Worm (Caenorhabditis elegans) whole organism, young adult: ENCODE measurements around the gene smap-1.

Source experiments
- B0019.2 ChIP-seq: fragments of 200-800 bp; sonication (Bioruptor generic); conservative IDR thresholded peaks from 2 replicates; pipeline ENCODE4 v1.3.6; 2022; ENCODE audit warnings: missing genetic modification reagents, missing genetic modification characterization, missing compliant biosample characterization
- B0035.1 ChIP-seq: sonication (generic microtip); optimal IDR thresholded peaks from 2 replicates; lab custom pipeline; 2016; ENCODE audit warnings: missing genetic modification characterization, mild to moderate bottlenecking, missing compliant biosample characterization, missing genotype, missing genetic modification reagents
- B0336.3 ChIP-seq: fragments of 200-800 bp; sonication (Bioruptor generic); IDR thresholded peaks from 2 replicates; pipeline ENCODE4 v1.3.6; 2022; ENCODE audit warnings: missing genetic modification characterization, missing compliant biosample characterization
- C06A6.2 ChIP-seq: fragments of 200-800 bp; sonication (Bioruptor generic); conservative IDR thresholded peaks from 2 replicates; pipeline ENCODE4 v1.3.6; 2022; ENCODE audit warnings: missing genetic modification characterization, missing compliant biosample characterization
- F22D6.2 ChIP-seq: sonication (generic microtip); optimal IDR thresholded peaks from 2 replicates; lab custom pipeline; 2016; ENCODE audit warnings: mild to moderate bottlenecking, missing genetic modification characterization, missing compliant biosample characterization
- F23B12.7 ChIP-seq: sonication (generic microtip); optimal IDR thresholded peaks from 2 replicates; lab custom pipeline; 2017; ENCODE audit warnings: missing genetic modification characterization, mild to moderate bottlenecking, missing compliant biosample characterization, antibody characterized with exemption, moderate library complexity; ENCODE audit not compliant: insufficient read depth
- F37B4.10 ChIP-seq: fragments of 200-800 bp; sonication (Bioruptor generic); IDR thresholded peaks from 2 replicates; pipeline ENCODE4 v1.3.6; 2022; ENCODE audit warnings: missing genetic modification characterization, missing compliant biosample characterization
- F52B5.7 ChIP-seq: sonication (generic microtip); optimal IDR thresholded peaks from 2 replicates; lab custom pipeline; 2016; ENCODE audit warnings: mild to moderate bottlenecking, missing genetic modification characterization, missing compliant biosample characterization
- Y56A3A.18 ChIP-seq: fragments of 200-800 bp; sonication (Bioruptor generic); IDR thresholded peaks from 2 replicates; pipeline ENCODE4 v1.3.6; 2022; ENCODE audit warnings: missing genetic modification reagents, missing genetic modification characterization, missing compliant biosample characterization
- Y95B8A.8 ChIP-seq: fragments of 200-800 bp; sonication (Bioruptor generic); IDR thresholded peaks from 2 replicates; pipeline ENCODE4 v1.3.6; 2022; ENCODE audit warnings: missing genetic modification reagents, missing genetic modification characterization, missing compliant biosample characterization
- ama-1 ChIP-seq, 3 experiments: fragments of 150-350 bp in 1 of 3; sonication (generic microtip) in 2 of 3; optimal IDR thresholded peaks; 2 replicates each; lab custom pipeline; 2014 to 2018; ENCODE audit warnings: missing biosample characterization in 2 of 3, missing genetic modification characterization in 2 of 3, missing genetic modification reagents in 2 of 3
- athp-1 ChIP-seq: sonication (generic microtip); optimal IDR thresholded peaks from 2 replicates; lab custom pipeline; 2017; ENCODE audit warnings: mild to moderate bottlenecking, missing genetic modification characterization, missing compliant biosample characterization
- cebp-2 ChIP-seq: fragments of 200-800 bp; sonication (Bioruptor generic); IDR thresholded peaks from 2 replicates; pipeline ENCODE4 v1.3.6; 2022; ENCODE audit warnings: missing genetic modification characterization, missing compliant biosample characterization
- ceh-40 ChIP-seq: fragments of 200-800 bp; sonication (Bioruptor generic); IDR thresholded peaks from 2 replicates; pipeline ENCODE4 v1.3.6; 2022; ENCODE audit warnings: missing genetic modification characterization, missing compliant biosample characterization
- ceh-79 ChIP-seq: sonication (generic microtip); optimal IDR thresholded peaks from 2 replicates; lab custom pipeline; 2017; ENCODE audit warnings: mild to moderate bottlenecking, missing genetic modification characterization, missing compliant biosample characterization
- chd-7 ChIP-seq: sonication (generic microtip); optimal IDR thresholded peaks from 2 replicates; lab custom pipeline; 2016; ENCODE audit warnings: mild to moderate bottlenecking, missing genetic modification characterization, moderate library complexity, missing compliant biosample characterization
- die-1 ChIP-seq: sonication (generic microtip); optimal IDR thresholded peaks from 2 replicates; lab custom pipeline; 2016; ENCODE audit warnings: missing genotype, mild to moderate bottlenecking, missing genetic modification characterization, missing compliant biosample characterization
- dox-1 ChIP-seq: fragments of 200-800 bp; sonication (Bioruptor generic); IDR thresholded peaks from 2 replicates; pipeline ENCODE4 v1.3.6; 2022; ENCODE audit warnings: missing genetic modification reagents, missing genetic modification characterization, missing compliant biosample characterization
- fkh-3 ChIP-seq: sonication (generic microtip); optimal IDR thresholded peaks from 2 replicates; lab custom pipeline; 2016; ENCODE audit warnings: mild to moderate bottlenecking, missing genetic modification characterization, missing compliant biosample characterization
- him-1 ChIP-seq: sonication (generic microtip); optimal IDR thresholded peaks from 2 replicates; lab custom pipeline; 2016; ENCODE audit warnings: missing genotype, missing genetic modification reagents, missing genetic modification characterization, missing compliant biosample characterization
- hlh-12 ChIP-seq: sonication (generic microtip); optimal IDR thresholded peaks from 2 replicates; lab custom pipeline; 2016; ENCODE audit warnings: missing genetic modification characterization, missing compliant biosample characterization
- hmg-20 ChIP-seq: fragments of 200-800 bp; sonication (Bioruptor generic); IDR thresholded peaks from 2 replicates; pipeline ENCODE4 v1.3.6; 2022; ENCODE audit warnings: missing genetic modification reagents, missing genetic modification characterization, missing compliant biosample characterization
- hrde-1 ChIP-seq: sonication (generic microtip); optimal IDR thresholded peaks from 2 replicates; lab custom pipeline; 2016; ENCODE audit warnings: missing genetic modification characterization, mild to moderate bottlenecking, missing compliant biosample characterization, moderate library complexity, missing genotype, missing genetic modification reagents, borderline replicate concordance
- let-526 ChIP-seq: fragments of 200-800 bp; sonication (Bioruptor generic); IDR thresholded peaks from 2 replicates; pipeline ENCODE4 v1.3.6; 2022; ENCODE audit warnings: missing genetic modification reagents, missing genetic modification characterization, missing compliant biosample characterization
- let-607 ChIP-seq, 2 experiments: fragments of 200-800 bp in 1 of 2; sonication (Bioruptor generic) in 1 of 2; sonication (generic microtip) in 1 of 2; optimal IDR thresholded peaks; 2 replicates each; lab custom pipeline; 2016 to 2018; ENCODE audit warnings: mild to moderate bottlenecking in 2 of 2, missing compliant biosample characterization in 2 of 2, missing genetic modification characterization in 2 of 2, moderate library complexity in 2 of 2, missing genotype in 1 of 2
- lin-26 ChIP-seq: fragments of 200-800 bp; sonication (Bioruptor generic); IDR thresholded peaks from 2 replicates; pipeline ENCODE4 v1.3.6; 2022; ENCODE audit warnings: missing genetic modification reagents, missing genetic modification characterization, missing compliant biosample characterization
- lin-35 ChIP-seq, 3 experiments: fragments of 150-350 bp in 2 of 3; sonication (generic microtip) in 1 of 3; optimal IDR thresholded peaks; 2 replicates each; lab custom pipeline; 2014 to 2018; ENCODE audit warnings: missing biosample characterization in 3 of 3, missing genetic modification characterization in 3 of 3, missing genetic modification reagents in 3 of 3
- lin-40 ChIP-seq: sonication (generic microtip); optimal IDR thresholded peaks from 2 replicates; lab custom pipeline; 2016; ENCODE audit warnings: missing genetic modification characterization, mild to moderate bottlenecking, missing compliant biosample characterization, missing genotype, missing genetic modification reagents
- lsl-1 ChIP-seq: fragments of 200-800 bp; sonication (Bioruptor generic); optimal IDR thresholded peaks from 2 replicates; lab custom pipeline; 2018; ENCODE audit warnings: mild to moderate bottlenecking, missing genetic modification characterization, moderate library complexity, missing compliant biosample characterization
- madf-10 ChIP-seq: sonication (generic microtip); optimal IDR thresholded peaks from 2 replicates; lab custom pipeline; 2016; ENCODE audit warnings: mild to moderate bottlenecking, missing genetic modification characterization, missing compliant biosample characterization
- mcd-1 ChIP-seq: fragments of 200-800 bp; sonication (Bioruptor generic); IDR thresholded peaks from 2 replicates; pipeline ENCODE4 v1.3.6; 2022; ENCODE audit warnings: missing genetic modification reagents, missing genetic modification characterization, missing compliant biosample characterization
- nfyb-1 ChIP-seq: fragments of 200-800 bp; sonication (Bioruptor generic); IDR thresholded peaks from 2 replicates; pipeline ENCODE4 v1.3.6; 2022; ENCODE audit warnings: missing genetic modification reagents, missing genetic modification characterization, missing compliant biosample characterization
- nhr-80 ChIP-seq: sonication (generic microtip); optimal IDR thresholded peaks from 2 replicates; lab custom pipeline; 2016; ENCODE audit warnings: missing genetic modification characterization, missing compliant biosample characterization
- nhr-90 ChIP-seq: sonication (generic microtip); optimal IDR thresholded peaks from 2 replicates; lab custom pipeline; 2016; ENCODE audit warnings: missing genotype, mild to moderate bottlenecking, missing genetic modification characterization, missing compliant biosample characterization
- pbrm-1 ChIP-seq: fragments of 200-800 bp; sonication (Bioruptor generic); IDR thresholded peaks from 2 replicates; pipeline ENCODE4 v1.3.6; 2022; ENCODE audit warnings: missing genetic modification reagents, missing genetic modification characterization, missing compliant biosample characterization
- rpc-1 ChIP-seq, 2 experiments: fragments of 150-350 bp in 1 of 2; sonication (generic microtip) in 1 of 2; optimal IDR thresholded peaks; 2 replicates each; lab custom pipeline; 2014 to 2018; ENCODE audit warnings: missing biosample characterization in 1 of 2, missing genetic modification characterization in 1 of 2, missing genetic modification reagents in 1 of 2, missing genotype in 1 of 2
- sdz-38 ChIP-seq: sonication (generic microtip); optimal IDR thresholded peaks from 2 replicates; lab custom pipeline; 2016; ENCODE audit warnings: missing genotype, missing genetic modification characterization, missing compliant biosample characterization
- sea-2 ChIP-seq: fragments of 200-800 bp; sonication (Bioruptor generic); IDR thresholded peaks from 2 replicates; pipeline ENCODE4 v1.3.6; 2022; ENCODE audit warnings: missing genetic modification characterization, missing compliant biosample characterization
- snpc-1.1 ChIP-seq: sonication (generic microtip); optimal IDR thresholded peaks from 2 replicates; lab custom pipeline; 2017; ENCODE audit warnings: missing genetic modification characterization, mild to moderate bottlenecking, missing compliant biosample characterization, antibody characterized with exemption, moderate library complexity, missing genotype, missing genetic modification reagents; ENCODE audit not compliant: insufficient read depth
- somi-1 ChIP-seq: fragments of 200-800 bp; sonication (Bioruptor generic); optimal IDR thresholded peaks from 2 replicates; lab custom pipeline; 2018; ENCODE audit warnings: mild to moderate bottlenecking, missing genetic modification characterization, missing compliant biosample characterization
- tbp1 ChIP-seq: fragments of 200-800 bp; sonication (Bioruptor generic); optimal IDR thresholded peaks from 2 replicates; lab custom pipeline; 2018; ENCODE audit warnings: mild to moderate bottlenecking, missing genetic modification characterization, missing compliant biosample characterization
- tlf-1 ChIP-seq: fragments of 200-800 bp; sonication (Bioruptor generic); optimal IDR thresholded peaks from 2 replicates; lab custom pipeline; 2018; ENCODE audit warnings: mild to moderate bottlenecking, missing genetic modification characterization, missing compliant biosample characterization
- xnd-1 ChIP-seq: sonication (generic microtip); optimal IDR thresholded peaks from 2 replicates; lab custom pipeline; 2016; ENCODE audit warnings: missing genotype, missing genetic modification reagents, missing genetic modification characterization, missing compliant biosample characterization
- zim-3 ChIP-seq: sonication (generic microtip); optimal IDR thresholded peaks from 2 replicates; lab custom pipeline; 2017; ENCODE audit warnings: mild to moderate bottlenecking, missing genetic modification characterization, moderate library complexity, missing compliant biosample characterization
- ztf-26 ChIP-seq: sonication (generic microtip); optimal IDR thresholded peaks from 2 replicates; lab custom pipeline; 2017; ENCODE audit warnings: missing genetic modification characterization, missing compliant biosample characterization
- ztf-28 ChIP-seq: fragments of 200-800 bp; sonication (Bioruptor generic); IDR thresholded peaks from 2 replicates; pipeline ENCODE4 v1.3.6; 2022; ENCODE audit warnings: missing genetic modification reagents, missing genetic modification characterization, missing compliant biosample characterization

The smap-1 gene

ce11 chrIII:10718078-10718477, 21.5 kb downstream of the smap-1 start:
- TF ChIP-seq B0336.3 (GFP tag; lab: Robert Waterston, UW), result no peak
- TF ChIP-seq let-607 (tag; optimal IDR thresholded peaks at IDR 0.05; lab: Kevin White, UChicago), result peak in 1 of 2 experiments; percentile 14
- TF ChIP-seq B0019.2 (GFP tag; lab: Robert Waterston, UW), result no peak
- no peak for TF ChIP-seq rpc-1 (optimal IDR thresholded peaks at IDR 0.05; lab: Kevin White, UChicago)
- no peak for TF ChIP-seq rpc-1 (tag; optimal IDR thresholded peaks at IDR 0.05; lab: Kevin White, UChicago)

ce11 chrIII:10717479-10717878, 22.1 kb downstream of the smap-1 start:
- TF ChIP-seq ama-1 (optimal IDR thresholded peaks at IDR 0.05; lab: Kevin White, UChicago) (peak; percentile 75), ama-1 (GFP tag; optimal IDR thresholded peaks at IDR 0.05; lab: Kevin White, UChicago) (no peak), him-1 (tag; lab: Kevin White, UChicago) (no peak), nhr-90 (tag; lab: Kevin White, UChicago) (no peak), somi-1 (GFP tag; lab: Kevin White, UChicago) (peak; percentile 89), C06A6.2 (peak; percentile 53; the same call in 1 of the 2 replicates), tbp1 (GFP tag; lab: Kevin White, UChicago) (peak; percentile 43), sdz-38 (tag; lab: Kevin White, UChicago) (no peak), let-526 (GFP tag; lab: Robert Waterston, UW) (no peak; the same call in 1 of the 2 replicates), snpc-1.1 (no peak), nfyb-1 (GFP tag; lab: Robert Waterston, UW) (peak; percentile 80), lin-40 (tag; lab: Kevin White, UChicago) (peak; percentile 83), F52B5.7 (no peak), hrde-1 (tag; lab: Kevin White, UChicago) (no peak), pbrm-1 (GFP tag; lab: Robert Waterston, UW) (0 out of 2 replicates have a peak, but pooled peaks have one; percentile 7), chd-7 (tag; lab: Kevin White, UChicago) (peak; percentile 60), die-1 (tag; lab: Kevin White, UChicago) (peak; percentile 45), mcd-1 (GFP tag; lab: Robert Waterston, UW) (peak; percentile 6; the same call in 1 of the 2 replicates), F23B12.7 (tag; lab: Kevin White, UChicago) (peak; percentile 2), hmg-20 (GFP tag; lab: Robert Waterston, UW) (no peak), tlf-1 (peak; percentile 24), ceh-79 (no peak), F37B4.10 (GFP tag; lab: Robert Waterston, UW) (0 out of 2 replicates have a peak, but pooled peaks have one; percentile 52), nhr-80 (peak; percentile 89), Y95B8A.8 (GFP tag; lab: Robert Waterston, UW) (no peak), dox-1 (GFP tag; lab: Robert Waterston, UW) (peak; percentile 57; the same call in 1 of the 2 replicates), lin-26 (GFP tag; lab: Robert Waterston, UW) (peak; percentile 40; the same call in 1 of the 2 replicates), athp-1 (tag; lab: Kevin White, UChicago) (no peak), lin-35 (GFP tag; optimal IDR thresholded peaks at IDR 0.05; lab: Kevin White, UChicago) (no peak), ztf-26 (tag; lab: Kevin White, UChicago) (peak; percentile 65), Y56A3A.18 (GFP tag; lab: Robert Waterston, UW) (no peak), cebp-2 (GFP tag; lab: Robert Waterston, UW) (no peak), ztf-28 (GFP tag; lab: Robert Waterston, UW) (no peak), hlh-12 (no peak), xnd-1 (tag; lab: Kevin White, UChicago) (no peak), sea-2 (no peak), F22D6.2 (tag; lab: Kevin White, UChicago) (peak; percentile 65), zim-3 (tag; lab: Kevin White, UChicago) (no peak), lsl-1 (GFP tag; lab: Kevin White, UChicago) (no peak), madf-10 (tag; lab: Kevin White, UChicago) (peak; percentile 41), fkh-3 (tag; lab: Kevin White, UChicago) (no peak), ceh-40 (0 out of 2 replicates have a peak, but pooled peaks have one; percentile 37), B0035.1 (tag; lab: Kevin White, UChicago) (peak; percentile 56)
